Fruit fly (Drosophila melanogaster): Measurements from ENCODE around the gene Myt1.

Myt1 gene

DNA sequence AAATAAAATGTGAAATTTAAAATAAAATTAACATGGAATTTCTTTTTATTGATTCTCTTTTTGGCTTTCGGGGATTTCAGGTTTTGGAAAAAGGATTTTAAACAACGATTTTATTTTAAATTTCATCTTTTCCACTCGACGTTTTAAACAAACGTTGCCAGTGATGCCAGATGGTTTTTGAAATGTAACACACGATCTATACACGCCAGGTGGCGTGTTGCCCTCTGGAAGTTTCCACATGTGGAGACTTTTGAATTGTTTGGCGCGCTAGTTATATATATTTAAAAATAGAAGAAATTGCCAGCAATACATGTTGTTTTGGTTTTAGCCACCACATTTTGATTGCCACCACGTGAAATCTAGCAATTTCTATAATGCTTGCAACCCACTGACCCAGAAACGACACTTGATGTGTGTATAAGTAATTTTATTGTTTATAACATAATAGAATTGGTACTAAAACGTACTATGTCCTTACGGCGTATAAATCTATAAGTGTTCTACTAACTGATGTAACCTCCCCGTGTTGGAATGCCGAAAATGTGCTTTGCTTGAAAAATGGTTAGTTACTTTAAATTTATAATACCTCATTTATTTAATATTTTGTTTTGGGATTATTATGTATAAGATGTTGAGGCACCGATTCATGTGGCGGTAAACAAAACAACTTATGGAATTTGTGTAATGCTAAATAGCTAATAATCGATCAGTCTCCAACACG is 29.6 kb downstream of the Myt1 start (continued):
- TF ChIP-seq crp (GFP tag; optimal IDR thresholded peaks at IDR 0.05) = peak in 1 of 2 experiments; percentile 16
- TF ChIP-seq CG12391 (tag; optimal IDR thresholded peaks at IDR 0.05) = peak; percentile 30
- TF ChIP-seq bbx (GFP tag; IDR thresholded peaks at IDR 0.05; ENCODE audit: partially characterized antibody) = peak; percentile 59; the same call in 1 of the 2 replicates
- peak; percentile 29 for TF ChIP-seq Nf-YC (tag; optimal IDR thresholded peaks at IDR 0.05)
- no peak for TF ChIP-seq CG6689 (GFP tag; IDR thresholded peaks at IDR 0.05)
- peak; percentile 52 for TF ChIP-seq B-H2 (GFP tag; optimal IDR thresholded peaks at IDR 0.05)
- no peak for TF ChIP-seq HLH54F (GFP tag; optimal IDR thresholded peaks at IDR 0.05)
- TF ChIP-seq CG1603 (tag; optimal IDR thresholded peaks at IDR 0.05) = peak; percentile 59
- peak; percentile 8 for TF ChIP-seq lbe (GFP tag; optimal IDR thresholded peaks at IDR 0.05)
- peak; percentile 19 for TF ChIP-seq CG2120 (GFP tag; optimal IDR thresholded peaks at IDR 0.05)
- TF ChIP-seq CTCF (GFP tag; optimal IDR thresholded peaks at IDR 0.05) = peak; percentile 97
- TF ChIP-seq Mad (GFP tag; optimal IDR thresholded peaks at IDR 0.05) = peak; percentile 25
- TF ChIP-seq CG4360 (GFP tag; IDR thresholded peaks at IDR 0.05) = peak; percentile 9; the same call in 1 of the 2 replicates
- TF ChIP-seq knrl (GFP tag; IDR thresholded peaks at IDR 0.05; ENCODE audit: partially characterized antibody) = peak; percentile 39; the same call in 1 of the 3 replicates
- TF ChIP-seq Hr78 (GFP tag; optimal IDR thresholded peaks at IDR 0.05) = no peak
- no peak for TF ChIP-seq CG1602 (GFP tag; optimal IDR thresholded peaks at IDR 0.05)
- peak; percentile 64 for TF ChIP-seq CG42726 (GFP tag; IDR thresholded peaks at IDR 0.05; ENCODE audit: partially characterized antibody)
- TF ChIP-seq Dp (GFP tag; optimal IDR thresholded peaks at IDR 0.05) = peak; percentile 98
- peak; percentile 20; the same call in 1 of the 2 replicates for TF ChIP-seq Bgb (GFP tag; IDR thresholded peaks at IDR 0.05; ENCODE audit: partially characterized antibody)
- peak; percentile 19 for TF ChIP-seq Sry-δ (GFP tag; optimal IDR thresholded peaks at IDR 0.05)
- peak; percentile 76 for TF ChIP-seq HmgZ (tag; optimal IDR thresholded peaks at IDR 0.05)
- no peak for TF ChIP-seq Hr3 (GFP tag; optimal IDR thresholded peaks at IDR 0.05)
- TF ChIP-seq BEAF-32 (GFP tag; optimal IDR thresholded peaks at IDR 0.05) = peak; percentile 38
- TF ChIP-seq grau (tag; optimal IDR thresholded peaks at IDR 0.05) = peak; percentile 30
- peak; percentile 34 for TF ChIP-seq YL-1 (GFP tag; optimal IDR thresholded peaks at IDR 0.05)
- TF ChIP-seq CG2199 (GFP tag; IDR thresholded peaks at IDR 0.05) = peak; percentile 21; the same call in 1 of the 3 replicates
- TF ChIP-seq abd-A (tag; optimal IDR thresholded peaks at IDR 0.05) = no peak
- TF ChIP-seq CG18599 (GFP tag; optimal IDR thresholded peaks at IDR 0.05) = no peak
- TF ChIP-seq CG17912 (GFP tag; optimal IDR thresholded peaks at IDR 0.05) = peak; percentile 57
- peak in 1 of 2 experiments; percentile 13 for TF ChIP-seq chif (GFP tag; optimal IDR thresholded peaks at IDR 0.05)
- 0 out of 2 replicates have a peak, but pooled peaks have one; percentile 26 for TF ChIP-seq CG31441 (GFP tag; IDR thresholded peaks at IDR 0.05)
- TF ChIP-seq ci (GFP tag; IDR thresholded peaks at IDR 0.05) = 0 out of 3 replicates have a peak, but pooled peaks have one; percentile 27
- peak; percentile 41 for TF ChIP-seq CG12155 (GFP tag; optimal IDR thresholded peaks at IDR 0.05)
- TF ChIP-seq Stat92E (GFP tag; optimal IDR thresholded peaks at IDR 0.05) = no peak
- peak; percentile 96 for TF ChIP-seq Myb (GFP tag; optimal IDR thresholded peaks at IDR 0.05)
- TF ChIP-seq nmo (GFP tag; optimal IDR thresholded peaks at IDR 0.05) = peak; percentile 23
- TF ChIP-seq stwl (tag; optimal IDR thresholded peaks at IDR 0.05) = peak; percentile 93
- TF ChIP-seq CG17829 (tag; optimal IDR thresholded peaks at IDR 0.05) = peak; percentile 59
- TF ChIP-seq pzg (GFP tag; optimal IDR thresholded peaks at IDR 0.05) = peak; percentile 58
- no peak for TF ChIP-seq D19A (tag; optimal IDR thresholded peaks at IDR 0.05)
- TF ChIP-seq CG32532 (GFP tag; IDR thresholded peaks at IDR 0.05) = peak; percentile 26; the same call in 1 of the 2 replicates
- no peak for TF ChIP-seq hkb (optimal IDR thresholded peaks at IDR 0.05)
- no peak for TF ChIP-seq hkb (GFP tag; IDR thresholded peaks at IDR 0.05)
- 0 out of 3 replicates have a peak, but pooled peaks have one; percentile 25 for TF ChIP-seq Dbx (GFP tag; IDR thresholded peaks at IDR 0.05)
- TF ChIP-seq CG3847 (GFP tag; IDR thresholded peaks at IDR 0.05) = peak; percentile 65

Data from whole organism, embryonic.